Fruit fly (Drosophila melanogaster) whole organism, larva: Measurements from ENCODE around the gene CG17560.

Experiments used
- noc ChIP-seq: fragments of 200-800 bp; sonication (Bioruptor generic); optimal IDR thresholded peaks from 3 replicates; lab custom pipeline; 2019; ENCODE audit warnings: missing biosample characterization, mild to moderate bottlenecking, missing genetic modification characterization, moderate library complexity

The CG17560 gene

dm6 chr3R:16655000-16655493, 37.3 kb downstream of the CG17560 start:
- TF ChIP-seq noc (tag; lab: Kevin White, UChicago): no peak

- TF ChIP-seq noc (tag; lab: Kevin White, UChicago): no peak
Observed at dm6 chr3R:16655494-16656493, 38.0 kb downstream of the CG17560 start, which contains the start of gene modSP. TSS of gene modSP (minus strand) at chr3R:16655662.

dm6 chr3R:16661693-16662092, 43.9 kb downstream of the CG17560 start:
- TF ChIP-seq noc (tag; lab: Kevin White, UChicago): no peak

- no peak for TF ChIP-seq noc (tag; lab: Kevin White, UChicago)
Observed at dm6 chr3R:16664144-16664825, 46.5 kb downstream of the CG17560 start.
